Worm (Caenorhabditis elegans): ENCODE data around the gene mig-22.
A peak's percentile ranks its signal among the peaks of the same experiment; 100 is the strongest.

The mig-22 gene

DNA sequence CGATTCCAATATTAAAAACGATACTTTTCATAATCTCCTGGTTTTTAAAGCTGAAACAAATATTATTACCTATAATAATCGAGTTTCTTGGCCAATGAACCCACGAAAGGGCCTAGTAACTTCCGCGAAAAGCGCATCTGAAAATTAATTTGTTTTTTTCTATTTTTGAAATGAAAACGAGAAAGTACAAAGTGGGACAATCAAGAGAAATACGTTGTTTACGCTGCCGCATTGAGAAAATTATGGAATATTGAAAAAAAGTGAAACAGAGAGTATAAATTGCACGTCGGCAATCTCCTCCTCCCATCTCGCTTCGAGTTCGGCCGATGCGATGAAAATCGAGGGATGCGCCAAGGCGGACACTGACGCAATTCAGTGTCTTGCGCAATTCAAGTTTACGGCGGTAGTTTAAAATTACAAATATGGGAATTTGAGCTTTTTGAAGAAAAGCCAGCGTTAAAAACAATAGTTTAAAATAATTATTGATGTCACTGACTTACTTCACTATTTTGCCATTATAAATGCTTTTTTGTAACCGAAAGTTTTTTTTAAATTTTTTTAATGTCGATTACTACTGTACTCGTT is 25.8 kb downstream of the mig-22 start, which contains the start of gene pdhk-2:
Gene pdhk-2 (minus strand): TSS at position 137 of the 585 bp plus-strand sequence.
- peak; percentile 82 for TF ChIP-seq zip-8 (tag; optimal IDR thresholded peaks at IDR 0.05)
- TF ChIP-seq ceh-43 (GFP tag; optimal IDR thresholded peaks at IDR 0.05), result peak; percentile 71
- no peak for TF ChIP-seq ztf-11 (tag; optimal IDR thresholded peaks at IDR 0.05)
- TF ChIP-seq mep-1 (tag; optimal IDR thresholded peaks at IDR 0.05), result peak; percentile 90
- TF ChIP-seq ceh-39 (tag; optimal IDR thresholded peaks at IDR 0.05), result peak; percentile 67
- TF ChIP-seq lsy-2 (tag; optimal IDR thresholded peaks at IDR 0.05), result peak; percentile 85
- peak; percentile 81 for TF ChIP-seq mls-2 (tag; optimal IDR thresholded peaks at IDR 0.05)
- peak; percentile 90 for TF ChIP-seq unc-120 (tag; optimal IDR thresholded peaks at IDR 0.05; ENCODE audit: poor library complexity, severe bottlenecking)
- peak; percentile 72 for TF ChIP-seq ceh-83 (GFP tag; optimal IDR thresholded peaks at IDR 0.05)
- peak; percentile 58 for TF ChIP-seq elt-1 (tag; optimal IDR thresholded peaks at IDR 0.05; ENCODE audit: borderline replicate concordance, insufficient read depth)
- peak; percentile 39 for TF ChIP-seq ham-2 (GFP tag; optimal IDR thresholded peaks at IDR 0.05)
- TF ChIP-seq cnd-1 (tag; optimal IDR thresholded peaks at IDR 0.05), result peak; percentile 64
- peak; percentile 4 for TF ChIP-seq lin-32 (GFP tag; optimal IDR thresholded peaks at IDR 0.05)
- TF ChIP-seq pha-4 (tag; optimal IDR thresholded peaks at IDR 0.05), result peak; percentile 76
- peak; percentile 31 for TF ChIP-seq bed-3 (GFP tag; optimal IDR thresholded peaks at IDR 0.05)
- no peak for TF ChIP-seq elt-3 (tag; optimal IDR thresholded peaks at IDR 0.05)
- TF ChIP-seq hlh-1 (tag; optimal IDR thresholded peaks at IDR 0.05), result peak; percentile 54
- TF ChIP-seq snpc-4 (tag; optimal IDR thresholded peaks at IDR 0.05), result no peak
- TF ChIP-seq M03D4.4 (tag; optimal IDR thresholded peaks at IDR 0.05), result peak; percentile 78
- TF ChIP-seq drap-1 (GFP tag; optimal IDR thresholded peaks at IDR 0.05), result peak; percentile 76
- peak; percentile 78 for TF ChIP-seq ces-1 (GFP tag; optimal IDR thresholded peaks at IDR 0.05)
- TF ChIP-seq unc-39 (tag; optimal IDR thresholded peaks at IDR 0.05), result no peak
- peak; percentile 87 for TF ChIP-seq lin-13 (tag; optimal IDR thresholded peaks at IDR 0.05)
- TF ChIP-seq nhr-28 (tag; optimal IDR thresholded peaks at IDR 0.05), result no peak
- TF ChIP-seq blmp-1 (tag; optimal IDR thresholded peaks at IDR 0.05), result no peak
- peak; percentile 57 for TF ChIP-seq unc-62 (GFP tag; optimal IDR thresholded peaks at IDR 0.05)
- TF ChIP-seq sptf-1 (tag; optimal IDR thresholded peaks at IDR 0.05), result peak; percentile 86
- TF ChIP-seq flh-1 (GFP tag; optimal IDR thresholded peaks at IDR 0.05), result peak; percentile 4
- peak; percentile 80 for TF ChIP-seq nhr-237 (tag; optimal IDR thresholded peaks at IDR 0.05)

DNA sequence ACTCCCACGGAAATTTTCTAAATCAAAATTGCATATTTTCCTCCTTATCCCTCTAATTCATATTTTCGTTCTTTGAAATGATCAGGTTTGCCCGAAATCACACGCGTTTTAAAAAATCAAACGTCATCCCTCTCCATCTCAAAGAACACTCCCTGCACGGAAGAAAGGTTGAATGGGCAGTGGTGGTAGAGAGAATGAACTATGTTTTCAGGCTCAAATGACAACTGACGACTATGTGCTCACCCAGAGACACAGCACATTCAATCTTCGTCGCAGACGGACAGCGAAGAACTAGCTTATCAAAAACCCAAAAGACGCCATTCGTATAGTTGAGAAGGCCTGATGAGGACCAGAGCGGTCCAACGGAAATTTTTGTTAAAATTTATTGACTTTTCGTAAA is 27.4 kb downstream of the mig-22 start:
- no peak for TF ChIP-seq nhr-2 (tag; optimal IDR thresholded peaks at IDR 0.05)
- peak; percentile 2 for TF ChIP-seq unc-120 (tag; optimal IDR thresholded peaks at IDR 0.05; ENCODE audit: poor library complexity, severe bottlenecking)

DNA sequence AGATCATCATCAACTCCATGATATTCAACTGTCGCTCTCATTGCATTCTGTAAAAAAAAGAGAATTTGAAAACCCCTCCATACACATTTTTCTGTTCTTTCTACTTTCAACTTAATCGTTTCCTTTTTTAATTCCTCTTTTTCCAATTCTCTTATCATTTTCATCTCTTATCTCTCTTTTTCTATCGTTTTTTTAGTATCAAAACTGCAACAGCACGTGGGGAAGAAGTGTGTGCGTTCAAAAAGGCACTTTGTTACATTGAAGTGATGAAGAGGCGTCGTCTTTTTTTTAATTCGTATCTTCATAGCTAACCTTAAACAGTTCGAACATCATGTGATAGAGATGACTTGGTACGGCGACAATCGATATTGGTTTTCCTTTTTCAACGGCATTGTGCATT is 28.0 kb downstream of the mig-22 start:
- no peak for TF ChIP-seq zip-8 (tag; optimal IDR thresholded peaks at IDR 0.05)
- TF ChIP-seq nhr-237 (tag; optimal IDR thresholded peaks at IDR 0.05), result no peak
- TF ChIP-seq drap-1 (GFP tag; optimal IDR thresholded peaks at IDR 0.05), result no peak
- no peak for TF ChIP-seq hlh-1 (tag; optimal IDR thresholded peaks at IDR 0.05)
- no peak for TF ChIP-seq mep-1 (tag; optimal IDR thresholded peaks at IDR 0.05)
- TF ChIP-seq lin-32 (GFP tag; optimal IDR thresholded peaks at IDR 0.05), result no peak
- no peak for TF ChIP-seq ceh-43 (GFP tag; optimal IDR thresholded peaks at IDR 0.05)
- no peak for TF ChIP-seq unc-39 (tag; optimal IDR thresholded peaks at IDR 0.05)
- no peak for TF ChIP-seq nhr-12 (tag; optimal IDR thresholded peaks at IDR 0.05)
- TF ChIP-seq snpc-4 (tag; optimal IDR thresholded peaks at IDR 0.05), result no peak
- TF ChIP-seq nhr-76 (tag; optimal IDR thresholded peaks at IDR 0.05), result no peak
- no peak for TF ChIP-seq lsy-2 (tag; optimal IDR thresholded peaks at IDR 0.05)
- TF ChIP-seq sptf-1 (tag; optimal IDR thresholded peaks at IDR 0.05), result no peak

DNA sequence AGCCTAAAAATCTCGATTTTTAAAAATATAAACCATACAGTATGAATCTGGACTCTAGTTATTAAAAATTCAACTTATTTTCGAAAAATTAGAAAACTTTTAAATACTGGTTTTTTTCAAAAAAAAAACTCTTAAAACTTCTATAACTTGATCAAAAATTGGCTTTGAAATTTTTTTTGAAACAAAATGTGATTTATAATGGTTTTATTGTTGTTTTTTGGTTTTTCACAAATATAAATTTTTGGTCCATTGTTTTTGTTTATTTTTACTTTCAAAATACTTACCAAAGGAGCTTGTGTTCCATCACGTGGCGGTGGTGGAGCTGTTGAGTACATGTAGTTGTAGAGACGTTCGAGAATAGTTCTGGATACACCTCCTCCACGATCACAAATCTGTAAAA is 28.9 kb downstream of the mig-22 start:
- TF ChIP-seq bed-3 (GFP tag; optimal IDR thresholded peaks at IDR 0.05), result no peak
- TF ChIP-seq tbx-8 (GFP tag; optimal IDR thresholded peaks at IDR 0.05), result no peak
- TF ChIP-seq drap-1 (GFP tag; optimal IDR thresholded peaks at IDR 0.05), result no peak

ce11 chrIII:8737391-8737790 is 29.8 kb downstream of the mig-22 start:
- TF ChIP-seq drap-1 (GFP tag; optimal IDR thresholded peaks at IDR 0.05) (no peak), ces-1 (GFP tag; optimal IDR thresholded peaks at IDR 0.05) (peak; percentile 81)

All from whole organism, mixed stage, embryonic.